Fruit fly (Drosophila melanogaster) whole organism, prepupa: Measurements from ENCODE around the gene CG31231.
A peak's percentile ranks its signal among the peaks of the same experiment; 100 is the strongest.

Experiments used
- CG10669 ChIP-seq: fragments of 200-800 bp; sonication (Bioruptor generic); optimal IDR thresholded peaks from 3 replicates; lab custom pipeline; 2018; ENCODE audit warnings: missing biosample characterization, mild to moderate bottlenecking, missing genetic modification characterization, moderate library complexity
- CG11762 ChIP-seq: fragments of 200-800 bp; sonication (Bioruptor generic); optimal IDR thresholded peaks from 3 replicates; lab custom pipeline; 2016; ENCODE audit warnings: missing biosample characterization, missing genetic modification characterization; ENCODE audit not compliant: insufficient read depth
- CG16779 ChIP-seq: fragments of 200-800 bp; sonication (Bioruptor generic); optimal IDR thresholded peaks from 3 replicates; lab custom pipeline; 2017; ENCODE audit warnings: missing biosample characterization, mild to moderate bottlenecking, missing genetic modification characterization
- CG3919 ChIP-seq: fragments of 200-800 bp; sonication (Bioruptor generic); optimal IDR thresholded peaks from 3 replicates; lab custom pipeline; 2016; ENCODE audit warnings: missing biosample characterization, missing genetic modification characterization
- Eip78C ChIP-seq: fragments of 200-800 bp; sonication (Bioruptor generic); peaks from one replicate; lab custom pipeline; 2016; ENCODE audit warnings: missing biosample characterization, missing genetic modification characterization
- Met ChIP-seq: fragments of 200-800 bp; sonication (Bioruptor generic); optimal IDR thresholded peaks from 3 replicates; lab custom pipeline; 2016; ENCODE audit warnings: missing biosample characterization, missing genetic modification characterization
- dac ChIP-seq: fragments of 200-800 bp; sonication (Bioruptor generic); optimal IDR thresholded peaks from 2 replicates; lab custom pipeline; 2017; ENCODE audit warnings: missing biosample characterization, mild to moderate bottlenecking, missing genetic modification characterization
- eg ChIP-seq: fragments of 200-800 bp; sonication (Bioruptor generic); IDR thresholded peaks from 3 replicates; pipeline ENCODE4 v1.3.6; 2022; ENCODE audit warnings: missing biosample characterization, missing genetic modification characterization
- pdm3 ChIP-seq: fragments of 200-800 bp; sonication (Bioruptor generic); optimal IDR thresholded peaks from 3 replicates; lab custom pipeline; 2016; ENCODE audit warnings: missing biosample characterization, missing genetic modification characterization
- ss ChIP-seq, 2 experiments: fragments of 200-800 bp; sonication (Bioruptor generic); optimal IDR thresholded peaks; 2 replicates in 1 of 2; 3 replicates in 1 of 2; lab custom pipeline; 2017 to 2018; ENCODE audit warnings: mild to moderate bottlenecking in 2 of 2, missing biosample characterization in 2 of 2, missing genetic modification characterization in 2 of 2, moderate library complexity in 1 of 2
- vri ChIP-seq: fragments of 200-800 bp; sonication (Bioruptor generic); optimal IDR thresholded peaks from 3 replicates; lab custom pipeline; 2016; ENCODE audit warnings: missing biosample characterization, mild to moderate bottlenecking, missing genetic modification characterization

DNA sequence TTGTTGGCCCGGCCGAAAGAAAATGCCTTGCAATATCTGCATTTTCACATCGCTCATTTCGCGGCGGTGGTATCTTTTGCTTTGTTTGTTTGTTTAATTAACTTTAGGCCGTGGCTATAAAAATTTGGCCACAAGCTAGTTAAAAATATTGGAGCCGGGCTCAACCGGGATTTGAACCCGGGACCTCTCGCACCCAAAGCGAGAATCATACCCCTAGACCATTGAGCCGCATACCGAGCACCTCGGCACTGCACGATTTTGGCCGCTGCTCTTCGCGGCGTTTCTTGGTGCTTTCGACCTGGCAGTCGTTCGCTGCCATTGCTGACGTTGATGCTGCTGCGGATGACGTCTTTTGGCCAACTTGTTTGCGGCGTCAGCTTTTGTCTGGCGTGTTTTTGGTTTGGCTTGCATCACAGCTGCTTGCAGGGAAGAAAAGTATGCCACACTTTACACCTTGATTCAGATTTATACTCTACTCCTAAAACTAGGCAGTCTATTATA, 36.8 kb upstream of the CG31231 start:
- TF ChIP-seq vri (no peak), CG11762 (GFP tag; lab: Kevin White, UChicago) (no peak), eg (no peak), Met (GFP tag; lab: Kevin White, UChicago) (no peak), dac (no peak), CG3919 (GFP tag; lab: Kevin White, UChicago) (no peak), Eip78C (GFP tag; lab: Kevin White, UChicago) (peak; percentile 56), CG16779 (tag; lab: Kevin White, UChicago) (no peak), CG10669 (GFP tag; lab: Kevin White, UChicago) (no peak), ss (GFP tag; optimal IDR thresholded peaks at IDR 0.05; lab: Kevin White, UChicago) (no peak), pdm3 (no peak)
